Worm (Caenorhabditis elegans): Measurements from ENCODE around the gene acl-3.
A peak's percentile ranks its signal among the peaks of the same experiment; 100 is the strongest.

Gene acl-3

DNA sequence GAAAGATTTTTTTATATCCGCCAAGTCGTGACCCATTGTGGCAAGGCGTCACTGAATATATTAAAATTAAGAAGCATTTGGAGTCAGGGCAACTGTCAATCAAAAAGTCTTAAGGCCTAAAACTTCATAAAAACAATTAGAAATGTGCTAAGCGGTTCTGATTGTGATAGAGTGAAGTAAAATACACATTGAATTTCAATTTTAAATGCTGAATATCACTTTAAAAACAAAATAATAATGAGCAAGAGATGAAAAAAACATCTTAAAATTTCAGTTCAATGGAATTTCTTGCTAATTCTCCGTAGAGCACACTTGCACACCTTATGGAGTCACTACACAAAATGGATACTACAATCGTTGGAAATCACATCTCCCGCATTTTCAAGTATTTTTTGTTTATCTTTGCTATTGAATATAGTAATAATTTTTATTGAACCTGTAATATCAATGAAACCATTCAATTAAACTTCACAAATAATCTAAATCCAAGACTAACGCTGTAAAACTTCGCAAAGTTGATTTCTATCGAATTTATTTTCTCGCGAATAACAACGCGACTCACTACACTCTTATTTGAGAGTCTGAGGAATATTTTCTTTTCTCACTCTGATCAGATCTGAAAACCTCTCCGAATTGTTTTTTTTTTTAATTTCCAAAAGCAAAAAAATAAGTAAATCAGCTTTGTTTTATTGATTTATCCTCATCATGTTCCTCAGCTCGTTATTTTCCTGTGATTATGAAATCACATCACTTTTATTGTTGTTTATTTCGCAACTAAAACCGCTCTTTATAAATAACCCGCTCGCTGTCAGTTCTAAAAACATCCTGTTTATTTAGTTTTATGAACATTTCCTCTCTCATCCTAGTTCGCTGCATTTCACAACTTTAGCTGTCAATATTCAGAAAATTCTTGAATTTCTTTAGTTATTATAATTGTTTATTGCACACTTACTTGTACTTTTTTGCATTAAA, 16.1 kb downstream of the acl-3 start, which contains the start of gene mars-1 (continued):
- TF ChIP-seq let-526 (GFP tag; IDR thresholded peaks at IDR 0.05) (no peak), lin-54 (GFP tag; optimal IDR thresholded peaks at IDR 0.05) (peak; percentile 41), unc-130 (GFP tag; optimal IDR thresholded peaks at IDR 0.05) (peak; percentile 49), tbp1 (GFP tag; optimal IDR thresholded peaks at IDR 0.05) (peak; percentile 43), F52B5.7 (tag; optimal IDR thresholded peaks at IDR 0.05) (no peak), ama-1 (optimal IDR thresholded peaks at IDR 0.05) (no peak), ama-1 (GFP tag; optimal IDR thresholded peaks at IDR 0.05) (no peak), attf-3 (GFP tag; conservative IDR thresholded peaks at IDR 0.05) (no peak), F33H1.4 (GFP tag; IDR thresholded peaks at IDR 0.05) (0 out of 2 replicates have a peak, but pooled peaks have one; percentile 17), lsl-1 (GFP tag; optimal IDR thresholded peaks at IDR 0.05) (peak; percentile 43), die-1 (tag; optimal IDR thresholded peaks at IDR 0.05) (no peak), ceh-27 (GFP tag; optimal IDR thresholded peaks at IDR 0.05) (peak; percentile 8), bed-1 (GFP tag; IDR thresholded peaks at IDR 0.05) (no peak), atf-7 (tag; optimal IDR thresholded peaks at IDR 0.05) (no peak), dox-1 (GFP tag; IDR thresholded peaks at IDR 0.05) (peak; percentile 36; the same call in 1 of the 2 replicates), gei-17 (GFP tag; optimal IDR thresholded peaks at IDR 0.05) (no peak), nhr-80 (tag; optimal IDR thresholded peaks at IDR 0.05) (peak; percentile 44), ccch-3 (GFP tag; optimal IDR thresholded peaks at IDR 0.05) (no peak), ceh-100 (GFP tag; IDR thresholded peaks at IDR 0.05) (peak; percentile 95), efl-1 (GFP tag; optimal IDR thresholded peaks at IDR 0.05) (peak; percentile 3), Y95B8A.8 (GFP tag; IDR thresholded peaks at IDR 0.05) (no peak), nhr-120 (GFP tag; IDR thresholded peaks at IDR 0.05) (no peak), lin-40 (tag; optimal IDR thresholded peaks at IDR 0.05) (peak; percentile 18), D2030.7 (GFP tag; IDR thresholded peaks at IDR 0.05) (0 out of 2 replicates have a peak, but pooled peaks have one; percentile 19), B0035.1 (tag; optimal IDR thresholded peaks at IDR 0.05) (no peak), let-607 (tag; optimal IDR thresholded peaks at IDR 0.05) (peak in 1 of 2 experiments; percentile 28), somi-1 (GFP tag; optimal IDR thresholded peaks at IDR 0.05) (no peak), F39B2.1 (GFP tag; IDR thresholded peaks at IDR 0.05) (no peak), cebp-1 (GFP tag; IDR thresholded peaks at IDR 0.05) (peak; percentile 48; the same call in 1 of the 2 replicates), cebp-1 (tag; optimal IDR thresholded peaks at IDR 0.05) (peak; percentile 94)

DNA sequence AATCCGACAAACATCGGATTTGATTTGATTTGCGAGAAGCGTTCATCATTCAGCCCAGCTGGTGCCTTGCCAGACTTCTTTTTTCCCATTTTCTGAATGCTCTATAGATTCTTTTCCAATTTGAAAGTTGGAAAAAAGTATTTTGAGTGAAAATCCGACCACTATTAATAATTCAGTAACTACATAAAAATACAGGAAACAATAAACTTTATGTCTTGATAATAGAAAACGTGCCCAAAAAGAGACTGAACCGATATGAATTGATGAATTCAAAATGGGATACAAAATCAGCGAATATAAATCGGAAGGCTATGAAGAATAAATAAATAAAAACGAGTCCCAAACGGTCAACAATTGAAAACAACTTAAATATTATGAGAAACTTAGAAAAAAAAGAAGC, 20.1 kb downstream of the acl-3 start, which contains the start of gene F58B3.4:
TSS of gene F58B3.4 (minus strand) at position 101 of the 400 bp plus-strand sequence.
- TF ChIP-seq snpc-3.4 (tag; optimal IDR thresholded peaks at IDR 0.05) (no peak), madf-6 (GFP tag; IDR thresholded peaks at IDR 0.05) (peak; percentile 50)

DNA sequence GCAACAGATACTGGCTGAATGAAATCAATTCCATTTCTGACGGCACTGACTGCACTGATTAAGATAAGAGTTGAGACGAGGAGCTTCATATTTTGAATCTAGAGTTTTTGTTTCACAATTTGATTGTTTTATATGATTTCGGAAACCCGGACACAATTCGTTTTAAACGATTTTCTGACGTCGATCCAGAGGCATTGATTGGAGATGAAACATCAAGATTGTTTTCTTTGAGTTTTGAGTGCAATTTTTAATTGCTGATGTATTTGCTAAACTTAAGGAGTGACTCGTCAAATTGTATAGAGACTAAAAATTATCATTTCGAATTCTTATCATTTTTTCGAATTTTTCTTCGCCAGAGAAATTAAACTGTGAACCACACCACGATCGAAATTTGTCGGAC, 24.0 kb downstream of the acl-3 start, which contains the start of gene lys-6:
TSS of gene lys-6 (minus strand) at position 101 of the 400 bp plus-strand sequence.
- no peak for TF ChIP-seq pbrm-1 (GFP tag; IDR thresholded peaks at IDR 0.05)
- no peak for TF ChIP-seq let-607 (tag; optimal IDR thresholded peaks at IDR 0.05)
- TF ChIP-seq mxl-1 (tag; optimal IDR thresholded peaks at IDR 0.05): no peak
- TF ChIP-seq sptf-2 (GFP tag; optimal IDR thresholded peaks at IDR 0.05): no peak
- TF ChIP-seq lsy-27 (tag; optimal IDR thresholded peaks at IDR 0.05; ENCODE audit: borderline replicate concordance, insufficient read depth): no peak
- no peak for TF ChIP-seq B0035.1 (tag; optimal IDR thresholded peaks at IDR 0.05)
